Worm (Caenorhabditis elegans) whole organism, L2 larva: ENCODE data around the gene K06H6.1.

Experiments
- F13H6.1 ChIP-seq: sonication (generic microtip); optimal IDR thresholded peaks from 2 replicates; lab custom pipeline; 2016; ENCODE audit warnings: missing genetic modification characterization, missing compliant biosample characterization
- unc-55 ChIP-seq: fragments of 150-350 bp; sonication (generic microtip); optimal IDR thresholded peaks from 3 replicates; lab custom pipeline; 2014; ENCODE audit warnings: missing biosample characterization, missing genetic modification reagents, missing genetic modification characterization

ce11 chrV:585472-585871 is 2.4 kb upstream of the K06H6.1 start, which contains the start of gene K06H6.2:
- TF ChIP-seq F13H6.1 (tag; lab: Kevin White, UChicago) (no peak), unc-55 (GFP tag; lab: Kevin White, UChicago) (no peak)
